Worm (Caenorhabditis elegans) whole organism, early embryonic: ENCODE results near the gene F41G4.8.

Source experiments
- B0310.2 ChIP-seq: sonication (generic microtip); optimal IDR thresholded peaks from 2 replicates; lab custom pipeline; 2016; ENCODE audit warnings: mild to moderate bottlenecking, missing genetic modification characterization, missing compliant biosample characterization
- ama-1 ChIP-seq: fragments of 150-350 bp; optimal IDR thresholded peaks from 2 replicates; lab custom pipeline; 2014
- flt-1 ChIP-seq: fragments of 200-800 bp; sonication (Bioruptor generic); IDR thresholded peaks from 2 replicates; pipeline ENCODE4 v1.3.6; 2022; ENCODE audit warnings: missing genetic modification characterization, missing compliant biosample characterization
- hnd-1 ChIP-seq: sonication (generic microtip); optimal IDR thresholded peaks from 2 replicates; lab custom pipeline; 2016; ENCODE audit warnings: missing genetic modification characterization, missing compliant biosample characterization
- pes-1 ChIP-seq: fragments of 200-800 bp; sonication (Bioruptor generic); IDR thresholded peaks from 2 replicates; pipeline ENCODE4 v1.3.6; 2022; ENCODE audit warnings: missing genetic modification reagents, missing genetic modification characterization, missing compliant biosample characterization
- tbx-37 ChIP-seq: fragments of 200-800 bp; sonication (Bioruptor generic); conservative IDR thresholded peaks from 2 replicates; pipeline ENCODE4 v1.3.6; 2022; ENCODE audit warnings: missing genetic modification reagents, missing genetic modification characterization, missing compliant biosample characterization

DNA sequence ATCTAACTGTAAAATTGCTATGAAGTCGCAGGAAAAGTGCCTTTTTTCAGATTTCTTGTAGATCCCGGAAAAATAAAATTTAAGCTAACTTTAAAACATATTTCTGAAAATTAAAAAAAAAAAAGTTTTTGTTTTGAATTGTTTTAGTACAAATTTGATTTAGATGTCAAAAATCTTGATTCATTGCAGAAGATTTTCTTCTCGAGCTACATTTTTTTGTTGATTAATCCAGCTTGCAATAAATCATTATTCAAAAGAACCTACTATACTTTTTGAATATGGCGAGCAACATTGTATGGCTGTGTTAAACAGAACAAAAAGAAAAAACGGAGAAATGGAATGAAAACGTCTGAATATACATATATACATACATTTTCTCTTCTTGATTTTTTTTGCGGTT lies 20.9 kb upstream of the F41G4.8 start:
- TF ChIP-seq pes-1 (GFP tag; lab: Robert Waterston, UW) (no peak), flt-1 (GFP tag; lab: Robert Waterston, UW) (no peak), hnd-1 (tag; lab: Kevin White, UChicago) (no peak), tbx-37 (GFP tag; lab: Robert Waterston, UW) (no peak), B0310.2 (tag; lab: Kevin White, UChicago) (no peak), ama-1 (lab: Kevin White, UChicago) (no peak)
